Worm (Caenorhabditis elegans) whole organism, early embryonic: Measurements from ENCODE around the gene D2096.9.

Source experiments
- B0310.2 ChIP-seq: sonication (generic microtip); optimal IDR thresholded peaks from 2 replicates; lab custom pipeline; 2016; ENCODE audit warnings: mild to moderate bottlenecking, missing genetic modification characterization, missing compliant biosample characterization
- F13C5.2 ChIP-seq: sonication (generic microtip); optimal IDR thresholded peaks from 2 replicates; lab custom pipeline; 2017; ENCODE audit warnings: mild to moderate bottlenecking, missing genetic modification characterization, inconsistent platforms, missing compliant biosample characterization
- aly-1 ChIP-seq: sonication (generic microtip); optimal IDR thresholded peaks from 2 replicates; lab custom pipeline; 2016; ENCODE audit warnings: missing genetic modification characterization, missing compliant biosample characterization
- ama-1 ChIP-seq: fragments of 150-350 bp; optimal IDR thresholded peaks from 2 replicates; lab custom pipeline; 2014
- ceh-13 ChIP-seq: fragments of 200-800 bp; sonication (Bioruptor generic); optimal IDR thresholded peaks from 2 replicates; lab custom pipeline; 2018; ENCODE audit warnings: mild to moderate bottlenecking, missing genetic modification characterization, missing compliant biosample characterization
- ceh-36 ChIP-seq: sonication (generic microtip); optimal IDR thresholded peaks from 2 replicates; lab custom pipeline; 2016; ENCODE audit warnings: missing genetic modification characterization, inconsistent platforms, missing compliant biosample characterization
- ets-7 ChIP-seq: sonication (generic microtip); optimal IDR thresholded peaks from 2 replicates; lab custom pipeline; 2016; ENCODE audit warnings: missing genotype, missing genetic modification characterization, missing compliant biosample characterization
- flt-1 ChIP-seq: fragments of 200-800 bp; sonication (Bioruptor generic); IDR thresholded peaks from 2 replicates; pipeline ENCODE4 v1.3.6; 2022; ENCODE audit warnings: missing genetic modification characterization, missing compliant biosample characterization
- hmbx-1 ChIP-seq: sonication (generic microtip); optimal IDR thresholded peaks from 2 replicates; lab custom pipeline; 2016; ENCODE audit warnings: mild to moderate bottlenecking, missing genetic modification characterization, missing compliant biosample characterization
- hmg-4 ChIP-seq: fragments of 200-800 bp; sonication (Bioruptor generic); optimal IDR thresholded peaks from 2 replicates; lab custom pipeline; 2018; ENCODE audit warnings: mild to moderate bottlenecking, missing genetic modification characterization, missing compliant biosample characterization
- hnd-1 ChIP-seq: sonication (generic microtip); optimal IDR thresholded peaks from 2 replicates; lab custom pipeline; 2016; ENCODE audit warnings: missing genetic modification characterization, missing compliant biosample characterization
- pes-1 ChIP-seq: fragments of 200-800 bp; sonication (Bioruptor generic); IDR thresholded peaks from 2 replicates; pipeline ENCODE4 v1.3.6; 2022; ENCODE audit warnings: missing genetic modification reagents, missing genetic modification characterization, missing compliant biosample characterization
- scrt-1 ChIP-seq: fragments of 200-800 bp; sonication (Bioruptor generic); IDR thresholded peaks from 2 replicates; pipeline ENCODE4 v1.3.6; 2022; ENCODE audit warnings: missing genetic modification characterization, missing compliant biosample characterization
- sea-1 ChIP-seq: fragments of 200-800 bp; sonication (Bioruptor generic); conservative IDR thresholded peaks from 2 replicates; pipeline ENCODE4 v1.3.6; 2022; ENCODE audit warnings: missing genetic modification characterization, missing compliant biosample characterization
- tbx-11 ChIP-seq: fragments of 200-800 bp; sonication (Bioruptor generic); IDR thresholded peaks from 2 replicates; pipeline ENCODE4 v1.3.6; 2022; ENCODE audit warnings: missing genetic modification characterization, missing compliant biosample characterization
- tbx-37 ChIP-seq: fragments of 200-800 bp; sonication (Bioruptor generic); conservative IDR thresholded peaks from 2 replicates; pipeline ENCODE4 v1.3.6; 2022; ENCODE audit warnings: missing genetic modification reagents, missing genetic modification characterization, missing compliant biosample characterization
- tra-4 ChIP-seq: sonication (generic microtip); optimal IDR thresholded peaks from 2 replicates; lab custom pipeline; 2017; ENCODE audit warnings: missing genetic modification characterization, missing compliant biosample characterization

D2096.9 gene

ce11 chrIV:8382695-8383094 lies at the start of gene D2096.9:
Gene D2096.9 (minus strand): TSS chrIV:8382795.
- no peak for TF ChIP-seq aly-1
- no peak for TF ChIP-seq B0310.2 (tag; lab: Kevin White, UChicago)
- no peak for TF ChIP-seq hnd-1 (tag; lab: Kevin White, UChicago)
- TF ChIP-seq pes-1, result no peak
- no peak for TF ChIP-seq tra-4 (tag; lab: Kevin White, UChicago)
- TF ChIP-seq sea-1 (GFP tag; lab: Robert Waterston, UW), result no peak
- TF ChIP-seq tbx-37, result no peak
- TF ChIP-seq F13C5.2 (tag; lab: Kevin White, UChicago), result no peak
- TF ChIP-seq hmbx-1 (tag; lab: Kevin White, UChicago), result no peak
- no peak for TF ChIP-seq ceh-13 (GFP tag; lab: Kevin White, UChicago)
- TF ChIP-seq scrt-1 (GFP tag; lab: Robert Waterston, UW), result no peak
- TF ChIP-seq ets-7, result no peak
- no peak for TF ChIP-seq hmg-4 (GFP tag; lab: Kevin White, UChicago)
- TF ChIP-seq ceh-36 (tag; lab: Kevin White, UChicago), result no peak
- TF ChIP-seq ama-1, result no peak

ce11 chrIV:8431567-8432458 lies 49.2 kb upstream of the D2096.9 start:
- TF ChIP-seq ets-7 (no peak), ama-1 (peak; percentile 51), tbx-37 (0 out of 2 replicates have a peak, but pooled peaks have one; percentile 10), flt-1 (0 out of 2 replicates have a peak, but pooled peaks have one; percentile 35), hmg-4 (GFP tag; lab: Kevin White, UChicago) (no peak), aly-1 (peak; percentile 11)

- peak; percentile 11; the same call in 1 of the 2 replicates for TF ChIP-seq flt-1
- no peak for TF ChIP-seq hnd-1 (tag; lab: Kevin White, UChicago)
- no peak for TF ChIP-seq hmg-4 (GFP tag; lab: Kevin White, UChicago)
- TF ChIP-seq hmbx-1 (tag; lab: Kevin White, UChicago), result no peak
- no peak for TF ChIP-seq scrt-1 (GFP tag; lab: Robert Waterston, UW)
- peak; percentile 12 for TF ChIP-seq ceh-36 (tag; lab: Kevin White, UChicago)
- peak; percentile 48; the same call in 1 of the 2 replicates for TF ChIP-seq sea-1 (GFP tag; lab: Robert Waterston, UW)
- peak; percentile 28 for TF ChIP-seq B0310.2 (tag; lab: Kevin White, UChicago)
- peak; percentile 92 for TF ChIP-seq ama-1
- TF ChIP-seq aly-1, result peak; percentile 59
- TF ChIP-seq ceh-13 (GFP tag; lab: Kevin White, UChicago), result no peak
- peak; percentile 1 for TF ChIP-seq ets-7
- no peak for TF ChIP-seq tbx-11 (GFP tag; lab: Robert Waterston, UW)
- no peak for TF ChIP-seq tbx-37
- peak; percentile 16 for TF ChIP-seq tra-4 (tag; lab: Kevin White, UChicago)
- peak; percentile 59 for TF ChIP-seq F13C5.2 (tag; lab: Kevin White, UChicago)
- TF ChIP-seq pes-1, result peak; percentile 59
These were observed 45.9 kb upstream of the D2096.9 start for ce11 chrIV:8428492-8428891.

ce11 chrIV:8426537-8426936 lies 43.9 kb upstream of the D2096.9 start, which contains the start of the genes T26A8.3 and tmem-231:
Gene T26A8.3 (minus strand): TSS chrIV:8426637.
Gene tmem-231 (plus strand): TSS chrIV:8426785.
- TF ChIP-seq scrt-1 (GFP tag; lab: Robert Waterston, UW) (no peak), B0310.2 (tag; lab: Kevin White, UChicago) (no peak), ets-7 (no peak)

ce11 chrIV:8420961-8421360 lies 38.4 kb upstream of the D2096.9 start, which contains the start of gene M116.5:
Gene M116.5 (minus strand): TSS chrIV:8421061.
- TF ChIP-seq hnd-1 (tag; lab: Kevin White, UChicago) (no peak), ceh-36 (tag; lab: Kevin White, UChicago) (no peak), tbx-11 (GFP tag; lab: Robert Waterston, UW) (no peak), flt-1 (no peak), ets-7 (no peak), hmg-4 (GFP tag; lab: Kevin White, UChicago) (no peak), tbx-37 (no peak), pes-1 (no peak), F13C5.2 (tag; lab: Kevin White, UChicago) (no peak), scrt-1 (GFP tag; lab: Robert Waterston, UW) (no peak)

- TF ChIP-seq pes-1 (peak; percentile 79), sea-1 (GFP tag; lab: Robert Waterston, UW) (peak; percentile 72; the same call in 1 of the 2 replicates), flt-1 (peak; percentile 69), scrt-1 (GFP tag; lab: Robert Waterston, UW) (peak; percentile 74), tbx-11 (GFP tag; lab: Robert Waterston, UW) (peak; percentile 66)
These were observed 29.9 kb upstream of the D2096.9 start for ce11 chrIV:8412538-8412937.

ce11 chrIV:8397814-8398213 lies 15.2 kb upstream of the D2096.9 start:
- TF ChIP-seq hmg-4 (GFP tag; lab: Kevin White, UChicago) (no peak), sea-1 (GFP tag; lab: Robert Waterston, UW) (no peak), flt-1 (no peak), pes-1 (no peak)

- TF ChIP-seq hmbx-1 (tag; lab: Kevin White, UChicago) (no peak), hnd-1 (tag; lab: Kevin White, UChicago) (no peak), flt-1 (no peak), F13C5.2 (tag; lab: Kevin White, UChicago) (no peak)
These were observed 13.8 kb upstream of the D2096.9 start, which contains the start of gene timm-17B.2 for ce11 chrIV:8396348-8396747. Gene timm-17B.2 (plus strand): TSS chrIV:8396648.
